Fruit fly (Drosophila melanogaster) whole organism, embryonic: ENCODE data around the gene CG31897.
A peak's percentile ranks its signal among the peaks of the same experiment; 100 is the strongest.

Experiments
- Atf-2 ChIP-seq: fragments of 200-800 bp; sonication (Bioruptor generic); optimal IDR thresholded peaks from 2 replicates; lab custom pipeline; 2016; ENCODE audit warnings: missing biosample characterization, missing genetic modification characterization
- B-H2 ChIP-seq: fragments of 200-800 bp; sonication (Bioruptor generic); optimal IDR thresholded peaks from 2 replicates; lab custom pipeline; 2018; ENCODE audit warnings: missing biosample characterization, mild to moderate bottlenecking, missing genetic modification characterization
- CG11456 ChIP-seq: fragments of 200-800 bp; sonication (Bioruptor generic); IDR thresholded peaks from 3 replicates; pipeline ENCODE4 v1.3.6; 2022; ENCODE audit warnings: missing biosample characterization, missing genetic modification characterization
- CG11504 ChIP-seq: fragments of 200-800 bp; sonication (Bioruptor generic); optimal IDR thresholded peaks from 3 replicates; lab custom pipeline; 2019; ENCODE audit warnings: missing biosample characterization, mild to moderate bottlenecking, missing genetic modification characterization, moderate library complexity
- CG12299 ChIP-seq: fragments of 200-800 bp; sonication (Bioruptor generic); optimal IDR thresholded peaks from 2 replicates; lab custom pipeline; 2018; ENCODE audit warnings: missing biosample characterization, mild to moderate bottlenecking, missing genetic modification characterization
- CG13123 ChIP-seq: fragments of 200-800 bp; sonication (Bioruptor generic); optimal IDR thresholded peaks from 2 replicates; lab custom pipeline; 2016; ENCODE audit warnings: missing biosample characterization, missing genetic modification characterization
- CG13287 ChIP-seq: fragments of 200-800 bp; sonication (Bioruptor generic); IDR thresholded peaks from 2 replicates; pipeline ENCODE4 v1.3.6; 2022; ENCODE audit warnings: missing biosample characterization, missing genetic modification characterization; ENCODE audit not compliant: partially characterized antibody
- CG15011 ChIP-seq: fragments of 200-800 bp; sonication (Bioruptor generic); optimal IDR thresholded peaks from 3 replicates; lab custom pipeline; 2018; ENCODE audit warnings: missing biosample characterization, mild to moderate bottlenecking, missing genetic modification characterization
- CG1602 ChIP-seq: fragments of 200-800 bp; sonication (Bioruptor generic); optimal IDR thresholded peaks from 3 replicates; lab custom pipeline; 2016; ENCODE audit warnings: missing biosample characterization, missing genetic modification characterization
- CG17568 ChIP-seq: fragments of 200-800 bp; sonication (Bioruptor generic); optimal IDR thresholded peaks from 2 replicates; lab custom pipeline; 2018; ENCODE audit warnings: missing biosample characterization, mild to moderate bottlenecking, missing genetic modification characterization, moderate library complexity
- CG1792 ChIP-seq: fragments of 200-800 bp; sonication (Bioruptor generic); optimal IDR thresholded peaks from 2 replicates; lab custom pipeline; 2016; ENCODE audit warnings: missing biosample characterization, missing genetic modification characterization
- CG2678 ChIP-seq: fragments of 200-800 bp; sonication (Bioruptor generic); optimal IDR thresholded peaks from 3 replicates; lab custom pipeline; 2019; ENCODE audit warnings: missing biosample characterization, mild to moderate bottlenecking, missing genetic modification characterization, moderate library complexity
- CG34422 ChIP-seq: fragments of 200-800 bp; sonication (Bioruptor generic); IDR thresholded peaks from 3 replicates; pipeline ENCODE4 v1.3.6; 2022; ENCODE audit warnings: missing biosample characterization, missing genetic modification characterization
- CG4730 ChIP-seq: fragments of 200-800 bp; sonication (Bioruptor generic); IDR thresholded peaks from 2 replicates; pipeline ENCODE4 v1.3.6; 2022; ENCODE audit warnings: missing biosample characterization, missing genetic modification characterization
- CG4820 ChIP-seq: fragments of 200-800 bp; sonication (Bioruptor generic); optimal IDR thresholded peaks from 3 replicates; lab custom pipeline; 2016; ENCODE audit warnings: missing biosample characterization, missing genetic modification characterization
- CG7786 ChIP-seq: fragments of 200-800 bp; sonication (Bioruptor generic); optimal IDR thresholded peaks from 2 replicates; lab custom pipeline; 2016; ENCODE audit warnings: missing biosample characterization, missing genetic modification characterization
- CG7928 ChIP-seq: fragments of 200-800 bp; sonication (Bioruptor generic); optimal IDR thresholded peaks from 2 replicates; lab custom pipeline; 2017; ENCODE audit warnings: missing biosample characterization, mild to moderate bottlenecking, missing genetic modification characterization
- CG8089 ChIP-seq: fragments of 200-800 bp; sonication (Bioruptor generic); optimal IDR thresholded peaks from 3 replicates; lab custom pipeline; 2016; ENCODE audit warnings: missing biosample characterization, missing genetic modification characterization
- CG8281 ChIP-seq: fragments of 200-800 bp; sonication (Bioruptor generic); optimal IDR thresholded peaks from 2 replicates; lab custom pipeline; 2018; ENCODE audit warnings: missing biosample characterization, mild to moderate bottlenecking, missing genetic modification characterization, moderate library complexity
- D19B ChIP-seq: fragments of 200-800 bp; sonication (Bioruptor generic); optimal IDR thresholded peaks from 2 replicates; lab custom pipeline; 2017; ENCODE audit warnings: missing biosample characterization, mild to moderate bottlenecking, missing genetic modification characterization
- Dbx ChIP-seq: fragments of 200-800 bp; sonication (Bioruptor generic); IDR thresholded peaks from 3 replicates; pipeline ENCODE4 v1.3.6; 2022; ENCODE audit warnings: missing biosample characterization, missing genetic modification characterization
- Doc3 ChIP-seq: fragments of 200-800 bp; sonication (Bioruptor generic); IDR thresholded peaks from 3 replicates; pipeline ENCODE4 v1.3.6; 2022; ENCODE audit warnings: missing biosample characterization, missing genetic modification characterization; ENCODE audit not compliant: partially characterized antibody
- HmgZ ChIP-seq: fragments of 200-800 bp; sonication (Bioruptor generic); optimal IDR thresholded peaks from 2 replicates; lab custom pipeline; 2018; ENCODE audit warnings: missing biosample characterization, mild to moderate bottlenecking, missing genetic modification characterization
- Hr39 ChIP-seq: fragments of >200 bp; optimal IDR thresholded peaks from 2 replicates; lab custom pipeline; 2017
- Hr51 ChIP-seq, 2 experiments: fragments of 200-800 bp; sonication (Bioruptor generic); optimal IDR thresholded peaks; 2 replicates in 1 of 2; 3 replicates in 1 of 2; lab custom pipeline; 2016 to 2018; ENCODE audit warnings: missing biosample characterization in 2 of 2, missing genetic modification characterization in 2 of 2, mild to moderate bottlenecking in 1 of 2, moderate library complexity in 1 of 2
- Kr ChIP-seq: fragments of 200-800 bp; sonication (Bioruptor generic); optimal IDR thresholded peaks from 2 replicates; lab custom pipeline; 2017; ENCODE audit warnings: missing biosample characterization, mild to moderate bottlenecking, missing genetic modification characterization
- MESR4 ChIP-seq: fragments of 200-800 bp; sonication (Bioruptor generic); optimal IDR thresholded peaks from 2 replicates; lab custom pipeline; 2018; ENCODE audit warnings: missing biosample characterization, mild to moderate bottlenecking, missing genetic modification characterization, moderate library complexity
- Opbp ChIP-seq: fragments of 200-800 bp; sonication (Bioruptor generic); IDR thresholded peaks from 3 replicates; pipeline ENCODE4 v1.3.6; 2022; ENCODE audit warnings: missing biosample characterization, missing genetic modification characterization; ENCODE audit not compliant: partially characterized antibody
- Xbp1 ChIP-seq: fragments of 200-800 bp; sonication (Bioruptor generic); optimal IDR thresholded peaks from 3 replicates; lab custom pipeline; 2016; ENCODE audit warnings: missing biosample characterization, mild to moderate bottlenecking, missing genetic modification characterization
- Xrp1 ChIP-seq: fragments of 200-800 bp; sonication (Bioruptor generic); IDR thresholded peaks from 2 replicates; pipeline ENCODE4 v1.3.6; 2022; ENCODE audit warnings: missing biosample characterization, missing genetic modification characterization
- amos ChIP-seq: fragments of 200-800 bp; sonication (Bioruptor generic); IDR thresholded peaks from 2 replicates; pipeline ENCODE4 v1.3.6; 2022; ENCODE audit warnings: missing biosample characterization, missing genetic modification characterization; ENCODE audit not compliant: partially characterized antibody
- bbx ChIP-seq: fragments of 200-800 bp; sonication (Bioruptor generic); IDR thresholded peaks from 2 replicates; pipeline ENCODE4 v1.3.6; 2022; ENCODE audit warnings: missing biosample characterization, missing genetic modification characterization; ENCODE audit not compliant: partially characterized antibody
- bcd ChIP-seq: fragments of 200-800 bp; sonication (Bioruptor generic); optimal IDR thresholded peaks from 2 replicates; lab custom pipeline; 2017; ENCODE audit warnings: missing biosample characterization, mild to moderate bottlenecking, missing genetic modification characterization
- br ChIP-seq: fragments of >200 bp; optimal IDR thresholded peaks from 2 replicates; lab custom pipeline; 2017
- cas ChIP-seq: fragments of 200-800 bp; sonication (Bioruptor generic); IDR thresholded peaks from 2 replicates; pipeline ENCODE4 v1.3.6; 2022; ENCODE audit warnings: missing biosample characterization, missing genetic modification characterization
- crc ChIP-seq: fragments of 200-800 bp; sonication (Bioruptor generic); optimal IDR thresholded peaks from 2 replicates; lab custom pipeline; 2016; ENCODE audit warnings: missing biosample characterization, missing genetic modification characterization
- da ChIP-seq: fragments of 200-800 bp; sonication (Bioruptor generic); optimal IDR thresholded peaks from 2 replicates; lab custom pipeline; 2016; ENCODE audit warnings: missing biosample characterization, missing genetic modification characterization
- emc ChIP-seq: fragments of 200-800 bp; sonication (Bioruptor generic); optimal IDR thresholded peaks from 2 replicates; lab custom pipeline; 2016; ENCODE audit warnings: missing biosample characterization, missing genetic modification characterization
- exex ChIP-seq: fragments of 200-800 bp; sonication (Bioruptor generic); optimal IDR thresholded peaks from 4 replicates; lab custom pipeline; 2018; ENCODE audit warnings: missing biosample characterization, mild to moderate bottlenecking, missing genetic modification characterization, moderate library complexity
- fd3F ChIP-seq: fragments of 200-800 bp; sonication (Bioruptor generic); optimal IDR thresholded peaks from 2 replicates; lab custom pipeline; 2018; ENCODE audit warnings: missing biosample characterization, mild to moderate bottlenecking, missing genetic modification characterization, moderate library complexity
- klu ChIP-seq: fragments of 200-800 bp; sonication (Bioruptor generic); IDR thresholded peaks from 2 replicates; pipeline ENCODE4 v1.3.6; 2022; ENCODE audit warnings: missing biosample characterization, missing genetic modification characterization
- oc ChIP-seq: fragments of 200-800 bp; sonication (Bioruptor generic); optimal IDR thresholded peaks from 2 replicates; lab custom pipeline; 2018; ENCODE audit warnings: missing biosample characterization, mild to moderate bottlenecking, missing genetic modification characterization, moderate library complexity
- pzg ChIP-seq: fragments of 200-800 bp; sonication (Bioruptor generic); optimal IDR thresholded peaks from 3 replicates; lab custom pipeline; 2018; ENCODE audit warnings: missing biosample characterization, mild to moderate bottlenecking, missing genetic modification characterization, moderate library complexity
- sima ChIP-seq: fragments of 200-800 bp; sonication (Bioruptor generic); optimal IDR thresholded peaks from 2 replicates; lab custom pipeline; 2016; ENCODE audit warnings: missing biosample characterization, missing genetic modification characterization
- sna ChIP-seq: fragments of 200-800 bp; sonication (Bioruptor generic); IDR thresholded peaks from 2 replicates; pipeline ENCODE4 v1.3.6; 2022; ENCODE audit warnings: missing biosample characterization, missing genetic modification characterization; ENCODE audit not compliant: partially characterized antibody
- ssp ChIP-seq: fragments of 200-800 bp; sonication (Bioruptor generic); IDR thresholded peaks from 2 replicates; pipeline ENCODE4 v1.3.6; 2022; ENCODE audit warnings: missing biosample characterization, missing genetic modification characterization
- stc ChIP-seq: fragments of 200-800 bp; sonication (Bioruptor generic); IDR thresholded peaks from 2 replicates; pipeline ENCODE4 v1.3.6; 2022; ENCODE audit warnings: missing biosample characterization, missing genetic modification characterization
- vnd ChIP-seq: fragments of 200-800 bp; sonication (Bioruptor generic); IDR thresholded peaks from 3 replicates; pipeline ENCODE4 v1.3.6; 2022; ENCODE audit warnings: missing biosample characterization, missing genetic modification characterization; ENCODE audit not compliant: partially characterized antibody
- yki ChIP-seq: fragments of >200 bp; optimal IDR thresholded peaks from 3 replicates; lab custom pipeline; 2018
- z ChIP-seq: fragments of 200-800 bp; sonication (Bioruptor generic); IDR thresholded peaks from 3 replicates; pipeline ENCODE4 v1.3.6; 2022; ENCODE audit warnings: missing biosample characterization, missing genetic modification characterization
- zf30C ChIP-seq: fragments of 200-800 bp; sonication (Bioruptor generic); optimal IDR thresholded peaks from 3 replicates; lab custom pipeline; 2018; ENCODE audit warnings: missing biosample characterization, mild to moderate bottlenecking, missing genetic modification characterization

The CG31897 gene

dm6 chr2L:8481623-8482424 is 39.6 kb downstream of the CG31897 start, which contains the start of gene CG43796 (continued):
- TF ChIP-seq CG4730 (no peak), CG13123 (GFP tag; lab: Kevin White, UChicago) (no peak), Xrp1 (0 out of 2 replicates have a peak, but pooled peaks have one; percentile 14), CG34422 (GFP tag; lab: Robert Waterston, UW) (no peak), da (GFP tag; lab: Kevin White, UChicago) (no peak), bcd (GFP tag; lab: Kevin White, UChicago) (no peak), CG2678 (no peak), Opbp (GFP tag; lab: Robert Waterston, UW) (peak; percentile 73; the same call in 2 of the 3 replicates), CG8281 (tag; lab: Kevin White, UChicago) (no peak), vnd (GFP tag; lab: Robert Waterston, UW) (peak; percentile 49; the same call in 1 of the 3 replicates), CG13287 (peak; percentile 13; the same call in 1 of the 2 replicates), br (lab: Kevin White, UChicago) (no peak), pzg (GFP tag; lab: Kevin White, UChicago) (no peak), Dbx (GFP tag; lab: Robert Waterston, UW) (no peak), CG11456 (GFP tag; lab: Robert Waterston, UW) (no peak), Hr39 (no peak), B-H2 (no peak), Doc3 (GFP tag; lab: Robert Waterston, UW) (no peak), MESR4 (GFP tag; lab: Kevin White, UChicago) (no peak), cas (GFP tag; lab: Robert Waterston, UW) (no peak), amos (GFP tag; lab: Robert Waterston, UW) (peak; percentile 69), Xbp1 (GFP tag; lab: Kevin White, UChicago) (no peak), Kr (no peak), CG17568 (GFP tag; lab: Kevin White, UChicago) (no peak), exex (peak; percentile 22), klu (no peak), yki (lab: Kevin White, UChicago) (no peak)

- no peak for TF ChIP-seq CG1602
- no peak for TF ChIP-seq emc (GFP tag; lab: Kevin White, UChicago)
- no peak for TF ChIP-seq CG15011
- TF ChIP-seq fd3F (GFP tag; lab: Kevin White, UChicago): no peak
- no peak for TF ChIP-seq CG12299 (tag; lab: Kevin White, UChicago)
- TF ChIP-seq CG8089: no peak
- no peak for TF ChIP-seq stc (GFP tag; lab: Robert Waterston, UW)
- TF ChIP-seq HmgZ (tag; lab: Kevin White, UChicago): peak; percentile 50
- no peak for TF ChIP-seq CG4820 (GFP tag; lab: Kevin White, UChicago)
- no peak for TF ChIP-seq CG1792 (GFP tag; lab: Kevin White, UChicago)
- TF ChIP-seq ssp: no peak
- TF ChIP-seq CG7786 (GFP tag; lab: Kevin White, UChicago): no peak
- no peak for TF ChIP-seq crc (GFP tag; lab: Kevin White, UChicago)
- no peak for TF ChIP-seq Atf-2 (GFP tag; lab: Kevin White, UChicago)
- TF ChIP-seq z (GFP tag; lab: Robert Waterston, UW): no peak
- no peak for TF ChIP-seq CG11504 (tag; lab: Kevin White, UChicago)
- no peak for TF ChIP-seq oc
- TF ChIP-seq sna (GFP tag; lab: Robert Waterston, UW): no peak
- peak; percentile 76 for TF ChIP-seq bbx (GFP tag; lab: Robert Waterston, UW)
- no peak for TF ChIP-seq CG7928 (GFP tag; lab: Kevin White, UChicago)
- TF ChIP-seq Hr51 (GFP tag; optimal IDR thresholded peaks at IDR 0.05; lab: Kevin White, UChicago): no peak
- no peak for TF ChIP-seq D19B (GFP tag; lab: Kevin White, UChicago)
- no peak for TF ChIP-seq sima
- no peak for TF ChIP-seq zf30C (GFP tag; lab: Kevin White, UChicago)
These were observed 43.3 kb downstream of the CG31897 start for dm6 chr2L:8485562-8485961.
